Fruit fly (Drosophila melanogaster) whole organism, embryonic: ENCODE results near the gene CG43630.

Experiments used
- B-H1 ChIP-seq: fragments of 200-800 bp; sonication (Bioruptor generic); IDR thresholded peaks from 3 replicates; pipeline ENCODE4 v1.3.6; 2022; ENCODE audit warnings: missing biosample characterization, missing genetic modification characterization
- Bdp1 ChIP-seq: fragments of 200-800 bp; sonication (Bioruptor generic); optimal IDR thresholded peaks from 3 replicates; lab custom pipeline; 2016; ENCODE audit warnings: missing biosample characterization, missing genetic modification characterization
- CG11456 ChIP-seq: fragments of 200-800 bp; sonication (Bioruptor generic); IDR thresholded peaks from 3 replicates; pipeline ENCODE4 v1.3.6; 2022; ENCODE audit warnings: missing biosample characterization, missing genetic modification characterization
- CG12942 ChIP-seq: fragments of 200-800 bp; sonication (Bioruptor generic); optimal IDR thresholded peaks from 3 replicates; lab custom pipeline; 2016; ENCODE audit warnings: missing biosample characterization, missing genetic modification characterization
- CG14014 ChIP-seq: fragments of 200-800 bp; sonication (Bioruptor generic); IDR thresholded peaks from 2 replicates; pipeline ENCODE4 v1.3.6; 2022; ENCODE audit warnings: missing biosample characterization, missing genetic modification characterization
- CG14710 ChIP-seq: fragments of 200-800 bp; sonication (Bioruptor generic); optimal IDR thresholded peaks from 3 replicates; lab custom pipeline; 2019; ENCODE audit warnings: missing biosample characterization, mild to moderate bottlenecking, missing genetic modification characterization, moderate library complexity
- CG15696 ChIP-seq: fragments of 200-800 bp; sonication (Bioruptor generic); optimal IDR thresholded peaks from 2 replicates; lab custom pipeline; 2019; ENCODE audit warnings: missing biosample characterization, mild to moderate bottlenecking, missing genetic modification characterization, moderate library complexity
- CG18011 ChIP-seq: fragments of 200-800 bp; sonication (Bioruptor generic); optimal IDR thresholded peaks from 2 replicates; lab custom pipeline; 2017; ENCODE audit warnings: missing biosample characterization, missing genetic modification characterization, mild to moderate bottlenecking, moderate library complexity, missing genotype
- CG1832 ChIP-seq: fragments of 200-800 bp; sonication (Bioruptor generic); optimal IDR thresholded peaks from 2 replicates; lab custom pipeline; 2017; ENCODE audit warnings: missing biosample characterization, mild to moderate bottlenecking, missing genetic modification characterization, inconsistent platforms
- CG31441 ChIP-seq: fragments of 200-800 bp; sonication (Bioruptor generic); IDR thresholded peaks from 2 replicates; pipeline ENCODE4 v1.3.6; 2022; ENCODE audit warnings: missing biosample characterization, missing genetic modification characterization
- CG3407 ChIP-seq: fragments of 200-800 bp; sonication (Bioruptor generic); optimal IDR thresholded peaks from 2 replicates; lab custom pipeline; 2018; ENCODE audit warnings: missing biosample characterization, mild to moderate bottlenecking, missing genetic modification characterization
- CG34422 ChIP-seq: fragments of 200-800 bp; sonication (Bioruptor generic); IDR thresholded peaks from 3 replicates; pipeline ENCODE4 v1.3.6; 2022; ENCODE audit warnings: missing biosample characterization, missing genetic modification characterization
- CG3726 ChIP-seq: fragments of 200-800 bp; sonication (Bioruptor generic); IDR thresholded peaks from 3 replicates; pipeline ENCODE4, ENCODE4 v1.3.6; 2022; ENCODE audit warnings: missing biosample characterization, missing genetic modification characterization
- CG6765 ChIP-seq: fragments of 200-800 bp; sonication (Bioruptor generic); optimal IDR thresholded peaks from 3 replicates; lab custom pipeline; 2017; ENCODE audit warnings: missing biosample characterization, mild to moderate bottlenecking, missing genetic modification characterization
- CG9437 ChIP-seq: fragments of 200-800 bp; sonication (Bioruptor generic); optimal IDR thresholded peaks from 2 replicates; lab custom pipeline; 2018; ENCODE audit warnings: missing biosample characterization, mild to moderate bottlenecking, missing genetic modification characterization
- D ChIP-seq, 2 experiments: fragments of 200-800 bp in 1 of 2; fragments of >200 bp in 1 of 2; sonication (Bioruptor generic) in 1 of 2; optimal IDR thresholded peaks; 2 replicates in 1 of 2; 3 replicates in 1 of 2; lab custom pipeline; 2017; ENCODE audit warnings: mild to moderate bottlenecking in 1 of 2, missing biosample characterization in 1 of 2, missing genetic modification characterization in 1 of 2, missing genetic modification reagents in 1 of 2
- Deaf1 ChIP-seq: fragments of 200-800 bp; optimal IDR thresholded peaks from 3 replicates; lab custom pipeline; 2019; ENCODE audit warnings: missing biosample characterization, mild to moderate bottlenecking, missing genetic modification characterization, moderate library complexity
- Gug ChIP-seq: fragments of 200-800 bp; sonication (Bioruptor generic); IDR thresholded peaks from 4 replicates; pipeline ENCODE4 v1.3.6; 2022; ENCODE audit warnings: missing biosample characterization, missing genetic modification characterization
- Kr ChIP-seq: fragments of 200-800 bp; sonication (Bioruptor generic); optimal IDR thresholded peaks from 2 replicates; lab custom pipeline; 2017; ENCODE audit warnings: missing biosample characterization, mild to moderate bottlenecking, missing genetic modification characterization
- Nf-YA ChIP-seq: fragments of 200-800 bp; sonication (Bioruptor generic); IDR thresholded peaks from 2 replicates; pipeline ENCODE4 v1.3.6; 2022; ENCODE audit warnings: missing biosample characterization, missing genetic modification characterization
- Nf-YC ChIP-seq: fragments of 200-800 bp; optimal IDR thresholded peaks from 3 replicates; lab custom pipeline; 2019; ENCODE audit warnings: missing biosample characterization, mild to moderate bottlenecking, missing genetic modification characterization, moderate library complexity
- Six4 ChIP-seq: fragments of 200-800 bp; sonication (Bioruptor generic); optimal IDR thresholded peaks from 2 replicates; lab custom pipeline; 2016; ENCODE audit warnings: missing biosample characterization, missing genetic modification characterization
- Ssrp ChIP-seq: fragments of 200-800 bp; sonication (Bioruptor generic); optimal IDR thresholded peaks from 2 replicates; lab custom pipeline; 2018; ENCODE audit warnings: missing biosample characterization, mild to moderate bottlenecking, missing genetic modification characterization, moderate library complexity
- Xbp1 ChIP-seq: fragments of 200-800 bp; sonication (Bioruptor generic); optimal IDR thresholded peaks from 3 replicates; lab custom pipeline; 2016; ENCODE audit warnings: missing biosample characterization, mild to moderate bottlenecking, missing genetic modification characterization
- ase ChIP-seq: fragments of 200-800 bp; sonication (Bioruptor generic); IDR thresholded peaks from 3 replicates; pipeline ENCODE4 v1.3.6; 2022; ENCODE audit warnings: missing biosample characterization, missing genetic modification characterization
- cwo ChIP-seq: fragments of 200-800 bp; sonication (Bioruptor generic); optimal IDR thresholded peaks from 3 replicates; lab custom pipeline; 2017; ENCODE audit warnings: missing biosample characterization, missing genetic modification characterization, mild to moderate bottlenecking, moderate library complexity, missing genetic modification reagents
- dpn ChIP-seq, 2 experiments: fragments of 200-800 bp; sonication (Bioruptor generic); optimal IDR thresholded peaks; 3 replicates each; lab custom pipeline; 2016; ENCODE audit warnings: missing biosample characterization in 2 of 2, missing genetic modification characterization in 2 of 2
- dysf ChIP-seq: fragments of 200-800 bp; sonication (Bioruptor generic); IDR thresholded peaks from 3 replicates; pipeline ENCODE4 v1.3.6; 2022; ENCODE audit warnings: missing biosample characterization, missing genetic modification characterization
- eve ChIP-seq, 2 experiments: fragments of >200 bp; optimal IDR thresholded peaks; 2 replicates each; lab custom pipeline; 2017; ENCODE audit warnings: missing biosample characterization in 2 of 2, missing genetic modification characterization in 2 of 2
- ewg ChIP-seq: fragments of 200-800 bp; sonication (Bioruptor generic); optimal IDR thresholded peaks from 3 replicates; lab custom pipeline; 2017; ENCODE audit warnings: mild to moderate bottlenecking, missing biosample characterization, missing genetic modification reagents, missing genetic modification characterization
- fd96Cb ChIP-seq: fragments of 200-800 bp; sonication (Bioruptor generic); optimal IDR thresholded peaks from 2 replicates; lab custom pipeline; 2018; ENCODE audit warnings: missing biosample characterization, mild to moderate bottlenecking, missing genetic modification characterization, moderate library complexity
- fru ChIP-seq: fragments of >200 bp; optimal IDR thresholded peaks from 2 replicates; lab custom pipeline; 2017
- fu2 ChIP-seq: fragments of 200-800 bp; sonication (Bioruptor generic); optimal IDR thresholded peaks from 2 replicates; lab custom pipeline; 2016; ENCODE audit warnings: missing biosample characterization, missing genetic modification characterization
- gcm ChIP-seq: fragments of 200-800 bp; sonication (Bioruptor generic); optimal IDR thresholded peaks from 2 replicates; lab custom pipeline; 2019; ENCODE audit warnings: missing biosample characterization, mild to moderate bottlenecking, missing genetic modification characterization, moderate library complexity
- inv ChIP-seq: fragments of 200-800 bp; sonication (Bioruptor generic); IDR thresholded peaks from 2 replicates; pipeline ENCODE4 v1.3.6; 2022; ENCODE audit warnings: missing biosample characterization, missing genetic modification characterization; ENCODE audit not compliant: partially characterized antibody
- jigr1 ChIP-seq: fragments of 200-800 bp; sonication (Bioruptor generic); IDR thresholded peaks from 3 replicates; pipeline ENCODE4 v1.3.6; 2022; ENCODE audit warnings: missing biosample characterization, missing genetic modification characterization
- kah ChIP-seq: fragments of 200-800 bp; sonication (Bioruptor generic); optimal IDR thresholded peaks from 2 replicates; lab custom pipeline; 2018; ENCODE audit warnings: missing biosample characterization, mild to moderate bottlenecking, missing genetic modification characterization
- lbe ChIP-seq: fragments of 200-800 bp; sonication (Bioruptor generic); optimal IDR thresholded peaks from 2 replicates; lab custom pipeline; 2016; ENCODE audit warnings: missing biosample characterization, mild to moderate bottlenecking, missing genetic modification characterization
- nmo ChIP-seq: fragments of 200-800 bp; sonication (Bioruptor generic); optimal IDR thresholded peaks from 2 replicates; lab custom pipeline; 2018; ENCODE audit warnings: missing biosample characterization, mild to moderate bottlenecking, missing genetic modification characterization, moderate library complexity
- peb ChIP-seq: fragments of 200-800 bp; sonication (Bioruptor generic); IDR thresholded peaks from 2 replicates; pipeline ENCODE4 v1.3.6; 2022; ENCODE audit warnings: missing biosample characterization, missing genetic modification characterization
- phol ChIP-seq: fragments of 200-800 bp; sonication (Bioruptor generic); optimal IDR thresholded peaks from 3 replicates; lab custom pipeline; 2018; ENCODE audit warnings: missing biosample characterization, mild to moderate bottlenecking, missing genetic modification characterization, moderate library complexity
- schlank ChIP-seq: fragments of 200-800 bp; sonication (Bioruptor generic); optimal IDR thresholded peaks from 2 replicates; lab custom pipeline; 2018; ENCODE audit warnings: missing biosample characterization, mild to moderate bottlenecking, missing genetic modification characterization
- sisA ChIP-seq: fragments of 200-800 bp; sonication (Bioruptor generic); IDR thresholded peaks from 2 replicates; pipeline ENCODE4 v1.3.6; 2022; ENCODE audit warnings: missing biosample characterization, missing genetic modification characterization
- slbo ChIP-seq: fragments of 200-800 bp; sonication (Bioruptor generic); IDR thresholded peaks from 2 replicates; pipeline ENCODE4 v1.3.6; 2022; ENCODE audit warnings: missing biosample characterization, missing genetic modification characterization
- sna ChIP-seq: fragments of 200-800 bp; sonication (Bioruptor generic); IDR thresholded peaks from 2 replicates; pipeline ENCODE4 v1.3.6; 2022; ENCODE audit warnings: missing biosample characterization, missing genetic modification characterization; ENCODE audit not compliant: partially characterized antibody
- so ChIP-seq: fragments of 200-800 bp; sonication (Bioruptor generic); IDR thresholded peaks from 3 replicates; pipeline ENCODE4 v1.3.6; 2022; ENCODE audit warnings: missing biosample characterization, missing genetic modification characterization
- sqz ChIP-seq: fragments of 200-800 bp; sonication (Bioruptor generic); optimal IDR thresholded peaks from 3 replicates; lab custom pipeline; 2018; ENCODE audit warnings: missing biosample characterization, mild to moderate bottlenecking, missing genetic modification characterization
- tgo ChIP-seq: fragments of 200-800 bp; sonication (Bioruptor generic); IDR thresholded peaks from 3 replicates; pipeline ENCODE4 v1.3.6; 2022; ENCODE audit warnings: missing biosample characterization, missing genetic modification characterization
- unpg ChIP-seq: fragments of 200-800 bp; sonication (Bioruptor generic); optimal IDR thresholded peaks from 3 replicates; lab custom pipeline; 2018; ENCODE audit warnings: missing biosample characterization, mild to moderate bottlenecking, missing genetic modification characterization, moderate library complexity

CG43630 gene

DNA sequence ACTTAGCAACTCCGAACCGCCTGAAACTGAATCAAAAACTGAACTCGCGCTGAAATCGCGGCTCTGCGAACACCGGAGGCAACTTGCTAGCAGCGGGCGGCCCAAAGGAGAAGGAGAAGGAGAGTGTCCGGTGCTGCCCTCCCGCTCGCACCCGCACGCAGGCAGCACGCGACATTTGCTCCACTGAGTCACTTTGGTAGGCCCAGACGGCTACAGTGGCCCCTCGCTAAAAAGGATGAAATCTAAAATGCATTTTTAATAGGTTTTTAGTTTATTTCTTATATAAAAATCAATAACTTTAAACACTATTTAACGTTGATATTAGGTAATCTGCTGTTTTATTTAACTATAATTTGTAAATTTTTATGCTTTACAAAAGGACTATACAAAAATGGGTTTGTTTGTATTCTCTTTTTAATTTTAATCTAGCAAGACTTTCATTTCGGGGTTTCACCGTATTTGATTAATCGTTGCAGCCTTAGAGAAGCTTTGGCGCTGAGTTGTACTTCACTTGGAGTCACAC lies 46.4 kb upstream of the CG43630 start, which contains the start of gene Men (continued):
- TF ChIP-seq CG3407 (GFP tag; lab: Kevin White, UChicago) (peak; percentile 37), dpn (GFP tag; optimal IDR thresholded peaks at IDR 0.05; lab: Kevin White, UChicago) (peak; percentile 2 to 48), Ssrp (tag; lab: Kevin White, UChicago) (peak; percentile 69), slbo (GFP tag; lab: Robert Waterston, UW) (peak; percentile 63), fru (lab: Kevin White, UChicago) (no peak), Gug (GFP tag; lab: Robert Waterston, UW) (peak; percentile 36; the same call in 1 of the 4 replicates), eve (GFP tag; optimal IDR thresholded peaks at IDR 0.05; lab: Kevin White, UChicago) (peak in 1 of 2 experiments; percentile 32), CG12942 (GFP tag; lab: Kevin White, UChicago) (peak; percentile 41), CG11456 (GFP tag; lab: Robert Waterston, UW) (0 out of 3 replicates have a peak, but pooled peaks have one; percentile 20), B-H1 (GFP tag; lab: Robert Waterston, UW) (0 out of 3 replicates have a peak, but pooled peaks have one; percentile 22), fu2 (GFP tag; lab: Kevin White, UChicago) (no peak), CG15696 (peak; percentile 39), nmo (GFP tag; lab: Kevin White, UChicago) (peak; percentile 75), lbe (GFP tag; lab: Kevin White, UChicago) (no peak), gcm (GFP tag; lab: Kevin White, UChicago) (peak; percentile 47), Bdp1 (GFP tag; lab: Kevin White, UChicago) (no peak), jigr1 (no peak), Xbp1 (GFP tag; lab: Kevin White, UChicago) (peak; percentile 30), sisA (GFP tag; lab: Robert Waterston, UW) (peak; percentile 61), CG18011 (GFP tag; lab: Kevin White, UChicago) (no peak), ewg (GFP tag; lab: Kevin White, UChicago) (no peak), Six4 (peak; percentile 13), sqz (GFP tag; lab: Kevin White, UChicago) (peak; percentile 27), CG14014 (peak; percentile 59; the same call in 1 of the 2 replicates), Nf-YC (tag; lab: Kevin White, UChicago) (peak; percentile 68), CG3726 (GFP tag; lab: Robert Waterston, UW) (0 out of 3 replicates have a peak, but pooled peaks have one; percentile 24), cwo (GFP tag; lab: Kevin White, UChicago) (peak; percentile 73), unpg (peak; percentile 75), CG9437 (GFP tag; lab: Kevin White, UChicago) (peak; percentile 54), Deaf1 (peak; percentile 43), CG14710 (peak; percentile 43), CG34422 (GFP tag; lab: Robert Waterston, UW) (no peak), Nf-YA (GFP tag; lab: Robert Waterston, UW) (peak; percentile 61), tgo (peak; percentile 63; the same call in 2 of the 3 replicates), Kr (GFP tag; lab: Kevin White, UChicago) (no peak), CG31441 (GFP tag; lab: Robert Waterston, UW) (peak; percentile 81), CG1832 (GFP tag; lab: Kevin White, UChicago) (peak; percentile 56), so (peak; percentile 59; the same call in 1 of the 3 replicates), schlank (tag; lab: Kevin White, UChicago) (no peak), D (optimal IDR thresholded peaks at IDR 0.05; lab: Kevin White, UChicago) (no peak), D (GFP tag; optimal IDR thresholded peaks at IDR 0.05; lab: Kevin White, UChicago) (peak; percentile 34), fd96Cb (tag; lab: Kevin White, UChicago) (peak; percentile 65), phol (tag; lab: Kevin White, UChicago) (peak; percentile 73), kah (GFP tag; lab: Kevin White, UChicago) (peak; percentile 16), CG6765 (GFP tag; lab: Kevin White, UChicago) (peak; percentile 41), inv (GFP tag; lab: Robert Waterston, UW) (no peak), ase (0 out of 3 replicates have a peak, but pooled peaks have one; percentile 24), peb (no peak), sna (GFP tag; lab: Robert Waterston, UW) (no peak), dysf (GFP tag; lab: Robert Waterston, UW) (peak; percentile 80)
